Fruit fly (Drosophila melanogaster) whole organism, wandering third instar larva: ENCODE results near the gene CG14075.

ENCODE experiments used
- CG32264 ChIP-seq: fragments of 200-800 bp; sonication (Bioruptor generic); optimal IDR thresholded peaks from 2 replicates; lab custom pipeline; 2016; ENCODE audit warnings: missing biosample characterization, missing genetic modification characterization
- CG9705 ChIP-seq: fragments of 200-800 bp; sonication (Bioruptor generic); optimal IDR thresholded peaks from 2 replicates; lab custom pipeline; 2018; ENCODE audit warnings: missing biosample characterization, mild to moderate bottlenecking, missing genetic modification characterization
- CrebA ChIP-seq: fragments of 200-800 bp; sonication (Bioruptor generic); optimal IDR thresholded peaks from 2 replicates; lab custom pipeline; 2016; ENCODE audit warnings: missing biosample characterization, mild to moderate bottlenecking, missing genetic modification characterization, borderline replicate concordance
- Dfd ChIP-seq: fragments of >200 bp; optimal IDR thresholded peaks from 2 replicates; lab custom pipeline; 2017; ENCODE audit warnings: missing biosample characterization, missing genetic modification characterization
- Dif ChIP-seq: fragments of 200-275, 200-300 bp; sonication (Bioruptor generic); optimal IDR thresholded peaks from 2 replicates; lab custom pipeline; 2018; ENCODE audit warnings: missing biosample characterization, missing genetic modification characterization; ENCODE audit not compliant: partially characterized antibody
- GATAd ChIP-seq: sonication (Bioruptor generic); optimal IDR thresholded peaks from 2 replicates; lab custom pipeline; 2016; ENCODE audit warnings: missing biosample characterization, missing genetic modification characterization
- HLH106 ChIP-seq: fragments of 200-800 bp; optimal IDR thresholded peaks from 3 replicates; lab custom pipeline; 2019; ENCODE audit warnings: missing biosample characterization, mild to moderate bottlenecking, missing genetic modification characterization, moderate library complexity
- Hnf4 ChIP-seq: fragments of 200-800 bp; sonication (Bioruptor generic); optimal IDR thresholded peaks from 2 replicates; lab custom pipeline; 2016; ENCODE audit warnings: missing biosample characterization, mild to moderate bottlenecking, missing genetic modification characterization
- Jra ChIP-seq: sonication (Bioruptor generic); optimal IDR thresholded peaks from 2 replicates; lab custom pipeline; 2016; ENCODE audit warnings: missing biosample characterization, missing genetic modification characterization
- Mio ChIP-seq: sonication (Bioruptor generic); optimal IDR thresholded peaks from 2 replicates; lab custom pipeline; 2016; ENCODE audit warnings: missing biosample characterization, missing genetic modification characterization
- N ChIP-seq: fragments of >200 bp; optimal IDR thresholded peaks from 2 replicates; lab custom pipeline; 2018; ENCODE audit warnings: missing biosample characterization, missing external identifiers, missing genetic modification characterization
- OdsH ChIP-seq: fragments of 200-800 bp; sonication (Bioruptor generic); optimal IDR thresholded peaks from 2 replicates; lab custom pipeline; 2016; ENCODE audit warnings: missing biosample characterization, mild to moderate bottlenecking, missing genetic modification characterization
- Rel ChIP-seq, 2 experiments: fragments of 200-800 bp; sonication (Bioruptor generic) in 1 of 2; optimal IDR thresholded peaks; 2 replicates in 1 of 2; 3 replicates in 1 of 2; lab custom pipeline; 2016 to 2019; ENCODE audit warnings: mild to moderate bottlenecking in 2 of 2, missing biosample characterization in 2 of 2, missing genetic modification characterization in 2 of 2, moderate library complexity in 1 of 2
- Sp1 ChIP-seq: fragments of 200-800 bp; sonication (Bioruptor generic); optimal IDR thresholded peaks from 3 replicates; lab custom pipeline; 2019; ENCODE audit warnings: missing biosample characterization, mild to moderate bottlenecking, missing genetic modification characterization, moderate library complexity
- br ChIP-seq: fragments of 200-800 bp; sonication (Bioruptor generic); optimal IDR thresholded peaks from 2 replicates; lab custom pipeline; 2016; ENCODE audit warnings: missing biosample characterization, missing genetic modification characterization
- brk ChIP-seq: fragments of 200-800 bp; sonication (Bioruptor generic); optimal IDR thresholded peaks from 2 replicates; lab custom pipeline; 2016; ENCODE audit warnings: missing biosample characterization, mild to moderate bottlenecking, missing genetic modification characterization
- dl ChIP-seq, 2 experiments: fragments of 175-275, 200-275 bp in 1 of 2; fragments of 200-275 bp in 1 of 2; sonication (Bioruptor generic); optimal IDR thresholded peaks; lab custom pipeline; 2018; ENCODE audit warnings: mild to moderate bottlenecking in 2 of 2, missing biosample characterization in 2 of 2, missing genetic modification characterization in 2 of 2, moderate library complexity in 2 of 2; ENCODE audit not compliant: partially characterized antibody in 2 of 2, insufficient read depth in 1 of 2
- dmrt93B ChIP-seq: fragments of 200-800 bp; sonication (Bioruptor generic); optimal IDR thresholded peaks from 2 replicates; lab custom pipeline; 2018; ENCODE audit warnings: missing biosample characterization, mild to moderate bottlenecking, missing genetic modification characterization
- dsf ChIP-seq: sonication (Bioruptor generic); optimal IDR thresholded peaks from 2 replicates; lab custom pipeline; 2016; ENCODE audit warnings: missing biosample characterization, missing genetic modification characterization, borderline replicate concordance
- ey ChIP-seq: fragments of 200-800 bp; sonication (Bioruptor generic); optimal IDR thresholded peaks from 2 replicates; lab custom pipeline; 2016; ENCODE audit warnings: missing biosample characterization, missing genetic modification characterization
- foxo ChIP-seq, 2 experiments: fragments of 200-800 bp; sonication (Bioruptor generic); optimal IDR thresholded peaks; 2 replicates in 1 of 2; 3 replicates in 1 of 2; lab custom pipeline; 2016 to 2017; ENCODE audit warnings: missing biosample characterization in 2 of 2, missing genetic modification characterization in 2 of 2
- fru ChIP-seq: fragments of 200-800 bp; sonication (Bioruptor generic); optimal IDR thresholded peaks from 3 replicates; lab custom pipeline; 2016; ENCODE audit warnings: missing biosample characterization, mild to moderate bottlenecking, missing genetic modification characterization
- h ChIP-seq: fragments of 200-800 bp; sonication (Bioruptor generic); optimal IDR thresholded peaks from 3 replicates; lab custom pipeline; 2016; ENCODE audit warnings: missing biosample characterization, mild to moderate bottlenecking, missing genetic modification characterization
- jim ChIP-seq: fragments of 175-275, 200-325 bp; sonication (Bioruptor generic); optimal IDR thresholded peaks from 2 replicates; lab custom pipeline; 2016; ENCODE audit warnings: missing biosample characterization, mild to moderate bottlenecking, missing genetic modification characterization
- lola ChIP-seq: fragments of >200 bp; optimal IDR thresholded peaks from 2 replicates; lab custom pipeline; 2017; ENCODE audit warnings: missing biosample characterization, missing genetic modification characterization
- psq ChIP-seq: fragments of 200-800 bp; sonication (Bioruptor generic); optimal IDR thresholded peaks from 3 replicates; lab custom pipeline; 2017; ENCODE audit warnings: missing biosample characterization, mild to moderate bottlenecking, missing genetic modification characterization, moderate library complexity
- rgr ChIP-seq: fragments of 200-800 bp; sonication (Bioruptor generic); optimal IDR thresholded peaks from 3 replicates; lab custom pipeline; 2016; ENCODE audit warnings: missing biosample characterization, mild to moderate bottlenecking, missing genetic modification characterization
- sage ChIP-seq: fragments of 200-800 bp; sonication (Bioruptor generic); optimal IDR thresholded peaks from 2 replicates; lab custom pipeline; 2016; ENCODE audit warnings: missing biosample characterization, mild to moderate bottlenecking, missing genetic modification characterization
- sv ChIP-seq: fragments of 200-800 bp; sonication (Bioruptor generic); optimal IDR thresholded peaks from 3 replicates; lab custom pipeline; 2016; ENCODE audit warnings: missing biosample characterization, missing genetic modification characterization
- tai ChIP-seq: sonication (Bioruptor generic); optimal IDR thresholded peaks from 2 replicates; lab custom pipeline; 2016; ENCODE audit warnings: missing biosample characterization, missing genetic modification characterization
- woc ChIP-seq: sonication (Bioruptor generic); optimal IDR thresholded peaks from 2 replicates; lab custom pipeline; 2016; ENCODE audit warnings: missing biosample characterization, mild to moderate bottlenecking, missing genetic modification characterization

Gene CG14075

DNA sequence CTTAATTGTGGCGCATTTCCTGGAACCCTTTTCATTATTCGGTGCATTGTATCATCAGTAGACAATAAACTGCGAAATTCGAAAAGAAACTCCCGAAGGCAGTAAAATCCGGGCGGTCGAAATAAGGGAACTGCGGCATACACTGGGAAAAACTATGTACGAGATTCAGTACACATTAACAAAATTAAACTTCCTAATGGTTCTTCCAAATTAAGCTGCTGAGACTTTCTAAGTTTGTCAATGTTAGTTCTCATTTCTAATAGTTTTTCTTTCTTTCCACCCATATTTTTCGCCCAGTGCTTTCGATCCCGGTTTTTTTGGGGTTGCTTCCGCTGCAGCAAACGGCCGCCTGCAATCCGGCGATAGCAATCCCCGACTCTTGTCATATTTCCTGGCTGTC is 40.0 kb downstream of the CG14075 start:
- TF ChIP-seq Hnf4 (GFP tag; lab: Kevin White, UChicago) (no peak), dsf (GFP tag; lab: Kevin White, UChicago) (no peak), CrebA (GFP tag; lab: Kevin White, UChicago) (no peak), Jra (GFP tag; lab: Kevin White, UChicago) (no peak), dl (GFP tag; optimal IDR thresholded peaks at IDR 0.05; lab: Kevin White, UChicago; ENCODE audit: insufficient read depth in 1 of 2, partially characterized antibody in 2 of 2) (no peak), CG9705 (no peak), OdsH (peak; percentile 69), Dif (no peak), psq (peak; percentile 54), br (GFP tag; lab: Kevin White, UChicago) (peak; percentile 60), Rel (GFP tag; optimal IDR thresholded peaks at IDR 0.05; lab: Kevin White, UChicago) (no peak), Rel (tag; optimal IDR thresholded peaks at IDR 0.05; lab: Kevin White, UChicago) (peak; percentile 31), h (GFP tag; lab: Kevin White, UChicago) (peak; percentile 82), sage (GFP tag; lab: Kevin White, UChicago) (peak; percentile 44), HLH106 (tag; lab: Kevin White, UChicago) (peak; percentile 73), Dfd (GFP tag; lab: Kevin White, UChicago) (no peak), lola (no peak), ey (GFP tag; lab: Kevin White, UChicago) (peak; percentile 70), fru (GFP tag; lab: Kevin White, UChicago) (peak; percentile 53), foxo (GFP tag; optimal IDR thresholded peaks at IDR 0.05; lab: Kevin White, UChicago) (peak in 1 of 2 experiments; percentile 60), GATAd (GFP tag; lab: Kevin White, UChicago) (no peak), jim (no peak), woc (peak; percentile 44), CG32264 (GFP tag; lab: Kevin White, UChicago) (peak; percentile 24), rgr (GFP tag; lab: Kevin White, UChicago) (peak; percentile 69), brk (peak; percentile 2), Sp1 (GFP tag; lab: Kevin White, UChicago) (peak; percentile 77), sv (GFP tag; lab: Kevin White, UChicago) (peak; percentile 54)
- TF ChIP-seq, all 38 proteins: peak for 16

DNA sequence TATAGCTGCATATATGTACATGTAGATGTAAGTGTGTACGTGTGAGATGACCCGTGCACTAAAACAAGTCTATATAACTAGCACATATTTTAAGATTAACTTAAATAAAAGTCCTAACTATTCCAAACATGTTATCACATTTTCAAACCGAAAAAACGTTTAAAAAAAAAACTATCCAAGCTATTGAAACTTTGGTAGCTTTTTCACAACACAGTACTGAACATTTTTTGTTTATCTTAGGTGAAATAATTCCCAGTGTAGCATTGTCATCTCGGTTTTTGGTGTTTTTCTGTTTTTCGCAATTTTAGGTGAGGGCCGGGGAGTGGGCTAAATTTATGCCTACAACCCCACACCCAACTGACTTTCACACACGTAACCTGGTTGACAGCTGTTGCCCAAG is 42.4 kb downstream of the CG14075 start:
- TF ChIP-seq Dif: no peak
- TF ChIP-seq tai (GFP tag; lab: Kevin White, UChicago): no peak
- TF ChIP-seq dmrt93B (GFP tag; lab: Kevin White, UChicago): no peak
- no peak for TF ChIP-seq br (GFP tag; lab: Kevin White, UChicago)
- no peak for TF ChIP-seq HLH106 (tag; lab: Kevin White, UChicago)

dm6 chr3L:19031858-19032257 is 47.1 kb downstream of the CG14075 start:
- no peak for TF ChIP-seq Mio (GFP tag; lab: Kevin White, UChicago)
- no peak for TF ChIP-seq sv (GFP tag; lab: Kevin White, UChicago)
- no peak for TF ChIP-seq CG9705
- TF ChIP-seq psq: no peak
- no peak for TF ChIP-seq Jra (GFP tag; lab: Kevin White, UChicago)
- no peak for TF ChIP-seq N (GFP tag; lab: Kevin White, UChicago)
- no peak for TF ChIP-seq HLH106 (tag; lab: Kevin White, UChicago)

dm6 chr3L:19032676-19033075 is 47.9 kb downstream of the CG14075 start:
- no peak for TF ChIP-seq GATAd (GFP tag; lab: Kevin White, UChicago)
- no peak for TF ChIP-seq Mio (GFP tag; lab: Kevin White, UChicago)
- peak; percentile 73 for TF ChIP-seq Dfd (GFP tag; lab: Kevin White, UChicago)
- TF ChIP-seq foxo (GFP tag; optimal IDR thresholded peaks at IDR 0.05; lab: Kevin White, UChicago): no peak
